Fruit fly (Drosophila melanogaster): ENCODE measurements around the gene ND-B14.5AL.

- TF ChIP-seq fkh (GFP tag; optimal IDR thresholded peaks at IDR 0.05), result no peak
- TF ChIP-seq CG6163 (GFP tag; IDR thresholded peaks at IDR 0.05), result no peak
- no peak for TF ChIP-seq Gug (GFP tag; IDR thresholded peaks at IDR 0.05)
- no peak for TF ChIP-seq CG10669 (GFP tag; optimal IDR thresholded peaks at IDR 0.05)
- TF ChIP-seq Hr39 (GFP tag; optimal IDR thresholded peaks at IDR 0.05), result no peak
- TF ChIP-seq CG6808 (GFP tag; optimal IDR thresholded peaks at IDR 0.05), result no peak
- no peak for TF ChIP-seq CG32006 (GFP tag; optimal IDR thresholded peaks at IDR 0.05)
These were observed 33.9 kb upstream of the ND-B14.5AL start for dm6 chr3L:22572272-22572671.

Measured in whole organism, prepupa.